Fruit fly (Drosophila melanogaster) whole organism, embryonic: ENCODE measurements around the gene CARPB.

Experiments used
- Abd-B ChIP-seq: fragments of 200-800 bp; sonication (Bioruptor generic); optimal IDR thresholded peaks from 2 replicates; lab custom pipeline; 2018; ENCODE audit warnings: missing biosample characterization, mild to moderate bottlenecking, missing genetic modification characterization, moderate library complexity
- Awh ChIP-seq: fragments of 200-800 bp; sonication (Bioruptor generic); IDR thresholded peaks from 2 replicates; pipeline ENCODE4, ENCODE4 v1.3.6; 2022; ENCODE audit warnings: missing biosample characterization, missing genetic modification characterization
- CG10979 ChIP-seq: fragments of 200-800 bp; sonication (Bioruptor generic); optimal IDR thresholded peaks from 2 replicates; lab custom pipeline; 2018; ENCODE audit warnings: missing biosample characterization, mild to moderate bottlenecking, missing genetic modification characterization, moderate library complexity
- CG11504 ChIP-seq: fragments of 200-800 bp; sonication (Bioruptor generic); optimal IDR thresholded peaks from 3 replicates; lab custom pipeline; 2019; ENCODE audit warnings: missing biosample characterization, mild to moderate bottlenecking, missing genetic modification characterization, moderate library complexity
- CG12104 ChIP-seq: fragments of 200-800 bp; sonication (Bioruptor generic); optimal IDR thresholded peaks from 3 replicates; lab custom pipeline; 2016; ENCODE audit warnings: missing biosample characterization, missing genetic modification characterization
- CG12236 ChIP-seq: fragments of 200-800 bp; sonication (Bioruptor generic); optimal IDR thresholded peaks from 2 replicates; lab custom pipeline; 2016; ENCODE audit warnings: missing biosample characterization, missing genetic modification characterization
- CG15696 ChIP-seq: fragments of 200-800 bp; sonication (Bioruptor generic); optimal IDR thresholded peaks from 2 replicates; lab custom pipeline; 2019; ENCODE audit warnings: missing biosample characterization, mild to moderate bottlenecking, missing genetic modification characterization, moderate library complexity
- CG17359 ChIP-seq: fragments of 200-800 bp; sonication (Bioruptor generic); optimal IDR thresholded peaks from 3 replicates; lab custom pipeline; 2018; ENCODE audit warnings: missing biosample characterization, mild to moderate bottlenecking, missing genetic modification characterization, moderate library complexity
- CG17361 ChIP-seq: fragments of 200-800 bp; sonication (Bioruptor generic); IDR thresholded peaks from 3 replicates; pipeline ENCODE4 v1.3.6; 2022; ENCODE audit warnings: missing biosample characterization, missing genetic modification characterization
- CG17612 ChIP-seq: fragments of 200-800 bp; sonication (Bioruptor generic); IDR thresholded peaks from 2 replicates; pipeline ENCODE4 v1.3.6; 2022; ENCODE audit warnings: missing biosample characterization, missing genetic modification characterization
- CG17829 ChIP-seq: fragments of 200-800 bp; optimal IDR thresholded peaks from 2 replicates; lab custom pipeline; 2019; ENCODE audit warnings: missing biosample characterization, mild to moderate bottlenecking, missing genetic modification characterization, moderate library complexity
- CG31441 ChIP-seq: fragments of 200-800 bp; sonication (Bioruptor generic); IDR thresholded peaks from 2 replicates; pipeline ENCODE4 v1.3.6; 2022; ENCODE audit warnings: missing biosample characterization, missing genetic modification characterization
- CG9817 ChIP-seq: fragments of 200-800 bp; sonication (Bioruptor generic); optimal IDR thresholded peaks from 2 replicates; lab custom pipeline; 2018; ENCODE audit warnings: missing biosample characterization, mild to moderate bottlenecking, missing genetic modification characterization, moderate library complexity
- CrebB ChIP-seq: fragments of 200-800 bp; sonication (Bioruptor generic); optimal IDR thresholded peaks from 3 replicates; lab custom pipeline; 2018; ENCODE audit warnings: missing biosample characterization, mild to moderate bottlenecking, missing genetic modification characterization
- D19A ChIP-seq: fragments of 200-800 bp; optimal IDR thresholded peaks from 3 replicates; lab custom pipeline; 2019; ENCODE audit warnings: missing biosample characterization, mild to moderate bottlenecking, missing genetic modification characterization, moderate library complexity
- Dip3 ChIP-seq: fragments of 200-800 bp; sonication (Bioruptor generic); optimal IDR thresholded peaks from 3 replicates; lab custom pipeline; 2016; ENCODE audit warnings: missing biosample characterization, missing genetic modification characterization
- E2f2 ChIP-seq: fragments of 200-800 bp; sonication (Bioruptor generic); IDR thresholded peaks from 2 replicates; pipeline ENCODE4 v1.3.6; 2022; ENCODE audit warnings: missing biosample characterization, missing genetic modification characterization
- Ets65A ChIP-seq: fragments of 200-800 bp; sonication (Bioruptor generic); peaks from one replicate; lab custom pipeline; 2016; ENCODE audit warnings: missing biosample characterization, missing genetic modification characterization
- Fer3 ChIP-seq: fragments of 200-800 bp; sonication (Bioruptor generic); optimal IDR thresholded peaks from 2 replicates; lab custom pipeline; 2018; ENCODE audit warnings: missing biosample characterization, mild to moderate bottlenecking, missing genetic modification characterization, moderate library complexity
- HLHmδ ChIP-seq: fragments of 200-800 bp; sonication (Bioruptor generic); optimal IDR thresholded peaks from 2 replicates; lab custom pipeline; 2018; ENCODE audit warnings: missing biosample characterization, mild to moderate bottlenecking, missing genetic modification characterization, moderate library complexity
- Hr51 ChIP-seq, 2 experiments: fragments of 200-800 bp; sonication (Bioruptor generic); optimal IDR thresholded peaks; 2 replicates in 1 of 2; 3 replicates in 1 of 2; lab custom pipeline; 2016 to 2018; ENCODE audit warnings: missing biosample characterization in 2 of 2, missing genetic modification characterization in 2 of 2, mild to moderate bottlenecking in 1 of 2, moderate library complexity in 1 of 2
- Kr ChIP-seq: fragments of 200-800 bp; sonication (Bioruptor generic); optimal IDR thresholded peaks from 2 replicates; lab custom pipeline; 2017; ENCODE audit warnings: missing biosample characterization, mild to moderate bottlenecking, missing genetic modification characterization
- Max ChIP-seq: fragments of 200-800 bp; sonication (Bioruptor generic); optimal IDR thresholded peaks from 2 replicates; lab custom pipeline; 2016; ENCODE audit warnings: missing biosample characterization, mild to moderate bottlenecking, missing genetic modification characterization
- Meics ChIP-seq: fragments of 200-800 bp; sonication (Bioruptor generic); optimal IDR thresholded peaks from 2 replicates; lab custom pipeline; 2017; ENCODE audit warnings: missing biosample characterization, mild to moderate bottlenecking, missing genetic modification characterization
- NfI ChIP-seq: fragments of 200-800 bp; sonication (Bioruptor generic); optimal IDR thresholded peaks from 3 replicates; lab custom pipeline; 2018; ENCODE audit warnings: missing biosample characterization, mild to moderate bottlenecking, missing genetic modification characterization, moderate library complexity
- PHDP ChIP-seq: fragments of 200-800 bp; sonication (Bioruptor generic); optimal IDR thresholded peaks from 3 replicates; lab custom pipeline; 2018; ENCODE audit warnings: missing biosample characterization, mild to moderate bottlenecking, missing genetic modification characterization, moderate library complexity
- Ptx1 ChIP-seq: fragments of 200-800 bp; sonication (Bioruptor generic); IDR thresholded peaks from 2 replicates; pipeline ENCODE4 v1.3.6; 2022; ENCODE audit warnings: missing biosample characterization, missing genetic modification characterization
- Six4 ChIP-seq: fragments of 200-800 bp; sonication (Bioruptor generic); optimal IDR thresholded peaks from 2 replicates; lab custom pipeline; 2016; ENCODE audit warnings: missing biosample characterization, missing genetic modification characterization
- Sox102F ChIP-seq: fragments of 200-800 bp; sonication (Bioruptor generic); optimal IDR thresholded peaks from 2 replicates; lab custom pipeline; 2018; ENCODE audit warnings: missing biosample characterization, mild to moderate bottlenecking, missing genetic modification characterization, moderate library complexity
- al ChIP-seq: fragments of 200-800 bp; sonication (Bioruptor generic); IDR thresholded peaks from 2 replicates; pipeline ENCODE4 v1.3.6; 2022; ENCODE audit warnings: missing biosample characterization, missing genetic modification characterization
- ase ChIP-seq: fragments of 200-800 bp; sonication (Bioruptor generic); IDR thresholded peaks from 3 replicates; pipeline ENCODE4 v1.3.6; 2022; ENCODE audit warnings: missing biosample characterization, missing genetic modification characterization
- corto ChIP-seq: fragments of 200-800 bp; sonication (Bioruptor generic); optimal IDR thresholded peaks from 2 replicates; lab custom pipeline; 2016; ENCODE audit warnings: missing biosample characterization, mild to moderate bottlenecking, missing genetic modification characterization, moderate library complexity
- dimm ChIP-seq: fragments of 200-800 bp; sonication (Bioruptor generic); IDR thresholded peaks from 2 replicates; pipeline ENCODE4 v1.3.6; 2022; ENCODE audit warnings: missing biosample characterization, missing genetic modification characterization
- gem ChIP-seq: fragments of 200-800 bp; sonication (Bioruptor generic); optimal IDR thresholded peaks from 2 replicates; lab custom pipeline; 2019; ENCODE audit warnings: missing biosample characterization, mild to moderate bottlenecking, missing genetic modification characterization, moderate library complexity
- ind ChIP-seq: fragments of 200-800 bp; sonication (Bioruptor generic); optimal IDR thresholded peaks from 3 replicates; lab custom pipeline; 2016; ENCODE audit warnings: missing biosample characterization, missing genetic modification characterization
- kah ChIP-seq: fragments of 200-800 bp; sonication (Bioruptor generic); optimal IDR thresholded peaks from 2 replicates; lab custom pipeline; 2018; ENCODE audit warnings: missing biosample characterization, mild to moderate bottlenecking, missing genetic modification characterization
- lmd ChIP-seq: fragments of 200-800 bp; sonication (Bioruptor generic); IDR thresholded peaks from 2 replicates; pipeline ENCODE4 v1.3.6; 2022; ENCODE audit warnings: missing biosample characterization, missing genetic modification characterization
- mld ChIP-seq: fragments of 200-800 bp; sonication (Bioruptor generic); IDR thresholded peaks from 3 replicates; pipeline ENCODE4 v1.3.6; 2022; ENCODE audit warnings: missing biosample characterization, missing genetic modification characterization; ENCODE audit not compliant: partially characterized antibody
- nerfin-1 ChIP-seq: fragments of 200-800 bp; sonication (Bioruptor generic); optimal IDR thresholded peaks from 3 replicates; lab custom pipeline; 2019; ENCODE audit warnings: missing biosample characterization, mild to moderate bottlenecking, missing genetic modification characterization, moderate library complexity
- pan ChIP-seq, 4 experiments: fragments of >200 bp in 3 of 4; fragments of 200-800 bp in 1 of 4; sonication (Bioruptor generic) in 1 of 4; optimal IDR thresholded peaks in 3 of 4; IDR thresholded peaks in 1 of 4; 2 replicates each; pipeline versions ENCODE4 v1.3.6 to Lab custom; 2017 to 2022; ENCODE audit warnings: missing biosample characterization in 2 of 4, missing genetic modification characterization in 2 of 4, mixed read lengths in 1 of 4
- pfk ChIP-seq: fragments of 200-800 bp; sonication (Bioruptor generic); optimal IDR thresholded peaks from 2 replicates; lab custom pipeline; 2018; ENCODE audit warnings: missing biosample characterization, mild to moderate bottlenecking, missing genetic modification characterization, moderate library complexity
- phol ChIP-seq: fragments of 200-800 bp; sonication (Bioruptor generic); optimal IDR thresholded peaks from 3 replicates; lab custom pipeline; 2018; ENCODE audit warnings: missing biosample characterization, mild to moderate bottlenecking, missing genetic modification characterization, moderate library complexity
- sens ChIP-seq: fragments of 200-800 bp; sonication (Bioruptor generic); peaks from one replicate; lab custom pipeline; 2016; ENCODE audit warnings: missing biosample characterization, missing genetic modification characterization
- slbo ChIP-seq: fragments of 200-800 bp; sonication (Bioruptor generic); IDR thresholded peaks from 2 replicates; pipeline ENCODE4 v1.3.6; 2022; ENCODE audit warnings: missing biosample characterization, missing genetic modification characterization
- sug ChIP-seq: fragments of 200-800 bp; optimal IDR thresholded peaks from 2 replicates; lab custom pipeline; 2019; ENCODE audit warnings: missing biosample characterization, mild to moderate bottlenecking, missing genetic modification characterization, moderate library complexity
- tup ChIP-seq: fragments of 200-800 bp; sonication (Bioruptor generic); optimal IDR thresholded peaks from 2 replicates; lab custom pipeline; 2016; ENCODE audit warnings: missing biosample characterization, mild to moderate bottlenecking, missing genetic modification characterization, moderate library complexity
- unc-4 ChIP-seq: fragments of 200-800 bp; sonication (Bioruptor generic); IDR thresholded peaks from 2 replicates; pipeline ENCODE4 v1.3.6; 2022; ENCODE audit warnings: missing biosample characterization, missing genetic modification characterization; ENCODE audit not compliant: partially characterized antibody
- zen2 ChIP-seq: fragments of 200-800 bp; sonication (Bioruptor generic); IDR thresholded peaks from 3 replicates; pipeline ENCODE4 v1.3.6; 2022; ENCODE audit warnings: missing biosample characterization, missing genetic modification characterization; ENCODE audit not compliant: partially characterized antibody
- zfh1 ChIP-seq: fragments of 200-800 bp; sonication (Bioruptor generic); IDR thresholded peaks from 3 replicates; pipeline ENCODE4 v1.3.6; 2022; ENCODE audit warnings: missing biosample characterization, missing genetic modification characterization

Gene CARPB

dm6 chrX:9892834-9893233 is 109.8 kb downstream of the CARPB start (continued):
- no peak for TF ChIP-seq sug (tag; lab: Kevin White, UChicago)
- no peak for TF ChIP-seq Six4
- TF ChIP-seq Fer3 (tag; lab: Kevin White, UChicago): peak; percentile 34
- TF ChIP-seq mld (GFP tag; lab: Robert Waterston, UW): no peak
- 0 out of 2 replicates have a peak, but pooled peaks have one; percentile 32 for TF ChIP-seq CG31441
- TF ChIP-seq Sox102F: peak; percentile 52
- TF ChIP-seq dimm (GFP tag; lab: Robert Waterston, UW): 0 out of 2 replicates have a peak, but pooled peaks have one; percentile 30
- no peak for TF ChIP-seq zen2 (GFP tag; lab: Robert Waterston, UW)
- TF ChIP-seq CG12104: no peak
- TF ChIP-seq phol (tag; lab: Kevin White, UChicago): peak; percentile 20
- TF ChIP-seq nerfin-1 (tag; lab: Kevin White, UChicago): no peak
- TF ChIP-seq tup (GFP tag; lab: Kevin White, UChicago): no peak
- TF ChIP-seq kah (GFP tag; lab: Kevin White, UChicago): no peak
- 0 out of 2 replicates have a peak, but pooled peaks have one; percentile 20 for TF ChIP-seq E2f2 (GFP tag; lab: Robert Waterston, UW)
- TF ChIP-seq Kr: no peak
- TF ChIP-seq pfk (GFP tag; lab: Kevin White, UChicago): no peak
- TF ChIP-seq Awh: no peak
- peak; percentile 54 for TF ChIP-seq CG17359
- peak; percentile 49 for TF ChIP-seq ind (GFP tag; lab: Kevin White, UChicago)
- peak; percentile 8 for TF ChIP-seq CG17829
- TF ChIP-seq PHDP (tag; lab: Kevin White, UChicago): peak; percentile 9
- peak; percentile 63 for TF ChIP-seq lmd
- TF ChIP-seq Meics (GFP tag; lab: Kevin White, UChicago): no peak
- no peak for TF ChIP-seq CG15696
- peak; percentile 43 for TF ChIP-seq NfI (GFP tag; lab: Kevin White, UChicago)
- TF ChIP-seq sens (GFP tag; lab: Kevin White, UChicago): peak; percentile 66
- TF ChIP-seq Ptx1: peak; percentile 50
- no peak for TF ChIP-seq HLHmδ (GFP tag; lab: Kevin White, UChicago)
- TF ChIP-seq pan (optimal IDR thresholded peaks at IDR 0.05; lab: Kevin White, UChicago): no peak
- TF ChIP-seq pan (GFP tag; optimal IDR thresholded peaks at IDR 0.05 in 1 of 2, IDR thresholded peaks at IDR 0.05 in 1 of 2): peak in 1 of 2 experiments; percentile 69
- TF ChIP-seq CG12236: no peak
- peak; percentile 60 for TF ChIP-seq CG11504 (tag; lab: Kevin White, UChicago)
- no peak for TF ChIP-seq corto (GFP tag; lab: Kevin White, UChicago)
- TF ChIP-seq Ets65A: peak; percentile 94
- TF ChIP-seq slbo (GFP tag; lab: Robert Waterston, UW): peak; percentile 69
- TF ChIP-seq CG17612 (GFP tag; lab: Robert Waterston, UW): no peak
- TF ChIP-seq Dip3 (GFP tag; lab: Kevin White, UChicago): no peak
- TF ChIP-seq CG17361 (GFP tag; lab: Robert Waterston, UW): 0 out of 3 replicates have a peak, but pooled peaks have one; percentile 12
- no peak for TF ChIP-seq CrebB (tag; lab: Kevin White, UChicago)
- peak; percentile 19 for TF ChIP-seq Abd-B (GFP tag; lab: Kevin White, UChicago)
- TF ChIP-seq unc-4: no peak
- peak in 1 of 2 experiments; percentile 49 for TF ChIP-seq Hr51 (GFP tag; optimal IDR thresholded peaks at IDR 0.05; lab: Kevin White, UChicago)
- 0 out of 2 replicates have a peak, but pooled peaks have one; percentile 30 for TF ChIP-seq al (GFP tag; lab: Robert Waterston, UW)
- 0 out of 3 replicates have a peak, but pooled peaks have one; percentile 37 for TF ChIP-seq ase (GFP tag; lab: Robert Waterston, UW)
- TF ChIP-seq Max (GFP tag; lab: Kevin White, UChicago): no peak
- peak; percentile 49 for TF ChIP-seq gem (tag; lab: Kevin White, UChicago)
- no peak for TF ChIP-seq D19A (tag; lab: Kevin White, UChicago)
- 0 out of 3 replicates have a peak, but pooled peaks have one; percentile 43 for TF ChIP-seq zfh1 (GFP tag; lab: Robert Waterston, UW)
- TF ChIP-seq CG9817 (tag; lab: Kevin White, UChicago): peak; percentile 27
- TF ChIP-seq CG10979 (tag; lab: Kevin White, UChicago): no peak
